Worm (Caenorhabditis elegans): ENCODE data around the gene Y54G11A.9.

- TF ChIP-seq nhr-76 (tag; optimal IDR thresholded peaks at IDR 0.05), result no peak
- TF ChIP-seq unc-120 (tag; optimal IDR thresholded peaks at IDR 0.05; ENCODE audit: poor library complexity, severe bottlenecking), result no peak
- TF ChIP-seq M03D4.4 (tag; optimal IDR thresholded peaks at IDR 0.05), result no peak
- TF ChIP-seq nhr-237 (tag; optimal IDR thresholded peaks at IDR 0.05), result no peak
- no peak for TF ChIP-seq snpc-4 (tag; optimal IDR thresholded peaks at IDR 0.05)
- no peak for TF ChIP-seq pha-4 (tag; optimal IDR thresholded peaks at IDR 0.05)
- no peak for TF ChIP-seq nhr-12 (tag; optimal IDR thresholded peaks at IDR 0.05)
- TF ChIP-seq tbx-8 (GFP tag; optimal IDR thresholded peaks at IDR 0.05), result no peak
- no peak for TF ChIP-seq nhr-28 (tag; optimal IDR thresholded peaks at IDR 0.05)
- no peak for TF ChIP-seq elt-3 (tag; optimal IDR thresholded peaks at IDR 0.05)
Measured at ce11 chrII:14350768-14351167, 4.5 kb upstream of the Y54G11A.9 start.

All from whole organism, mixed stage, embryonic.